Fruit fly (Drosophila melanogaster) whole organism, embryonic: ENCODE data around the gene goe.

Experiments
- Awh ChIP-seq: fragments of 200-800 bp; sonication (Bioruptor generic); IDR thresholded peaks from 2 replicates; pipeline ENCODE4, ENCODE4 v1.3.6; 2022; ENCODE audit warnings: missing biosample characterization, missing genetic modification characterization
- CG10267 ChIP-seq: fragments of 200-800 bp; sonication (Bioruptor generic); optimal IDR thresholded peaks from 2 replicates; lab custom pipeline; 2018; ENCODE audit warnings: missing biosample characterization, mild to moderate bottlenecking, missing genetic modification characterization, moderate library complexity
- CG11696 ChIP-seq: fragments of 200-800 bp; sonication (Bioruptor generic); IDR thresholded peaks from 2 replicates; pipeline ENCODE4 v1.3.6; 2022; ENCODE audit warnings: missing biosample characterization, missing genetic modification characterization
- CG11723 ChIP-seq: fragments of 200-800 bp; sonication (Bioruptor generic); optimal IDR thresholded peaks from 2 replicates; lab custom pipeline; 2017; ENCODE audit warnings: missing biosample characterization, mild to moderate bottlenecking, missing genetic modification characterization
- CG12155 ChIP-seq: fragments of 200-800 bp; sonication (Bioruptor generic); optimal IDR thresholded peaks from 3 replicates; lab custom pipeline; 2016; ENCODE audit warnings: missing biosample characterization, missing genetic modification characterization
- CG13775 ChIP-seq: fragments of 200-800 bp; sonication (Bioruptor generic); optimal IDR thresholded peaks from 3 replicates; lab custom pipeline; 2017; ENCODE audit warnings: missing biosample characterization, mild to moderate bottlenecking, missing genetic modification characterization
- CG14965 ChIP-seq: fragments of 200-800 bp; sonication (Bioruptor generic); optimal IDR thresholded peaks from 2 replicates; lab custom pipeline; 2016; ENCODE audit warnings: missing biosample characterization, missing genetic modification characterization, borderline replicate concordance
- CG15073 ChIP-seq: fragments of 200-800 bp; sonication (Bioruptor generic); optimal IDR thresholded peaks from 2 replicates; lab custom pipeline; 2016; ENCODE audit warnings: missing biosample characterization, missing genetic modification characterization
- CG1602 ChIP-seq: fragments of 200-800 bp; sonication (Bioruptor generic); optimal IDR thresholded peaks from 3 replicates; lab custom pipeline; 2016; ENCODE audit warnings: missing biosample characterization, missing genetic modification characterization
- CG3995 ChIP-seq: fragments of 200-800 bp; sonication (Bioruptor generic); optimal IDR thresholded peaks from 3 replicates; lab custom pipeline; 2016; ENCODE audit warnings: missing biosample characterization, missing genetic modification characterization
- CG4282 ChIP-seq: fragments of 200-800 bp; sonication (Bioruptor generic); optimal IDR thresholded peaks from 2 replicates; lab custom pipeline; 2016; ENCODE audit warnings: missing biosample characterization, missing genetic modification characterization
- CG4707 ChIP-seq: fragments of 200-800 bp; sonication (Bioruptor generic); optimal IDR thresholded peaks from 2 replicates; lab custom pipeline; 2018; ENCODE audit warnings: missing biosample characterization, mild to moderate bottlenecking, missing genetic modification characterization, moderate library complexity
- CG4820 ChIP-seq: fragments of 200-800 bp; sonication (Bioruptor generic); optimal IDR thresholded peaks from 3 replicates; lab custom pipeline; 2016; ENCODE audit warnings: missing biosample characterization, missing genetic modification characterization
- CG5953 ChIP-seq: fragments of 200-800 bp; sonication (Bioruptor generic); IDR thresholded peaks from 2 replicates; pipeline ENCODE4 v1.3.6; 2022; ENCODE audit warnings: missing biosample characterization, missing genetic modification characterization
- CG6683 ChIP-seq: fragments of 200-800 bp; sonication (Bioruptor generic); optimal IDR thresholded peaks from 2 replicates; lab custom pipeline; 2017; ENCODE audit warnings: missing biosample characterization, mild to moderate bottlenecking, missing genetic modification characterization, missing genetic modification reagents
- CG6689 ChIP-seq: fragments of 200-800 bp; sonication (Bioruptor generic); IDR thresholded peaks from 2 replicates; pipeline ENCODE4 v1.3.6; 2022; ENCODE audit warnings: missing biosample characterization, missing genetic modification characterization
- CG6813 ChIP-seq: fragments of 200-800 bp; sonication (Bioruptor generic); optimal IDR thresholded peaks from 2 replicates; lab custom pipeline; 2017; ENCODE audit warnings: missing biosample characterization, missing genetic modification characterization, mild to moderate bottlenecking, moderate library complexity, missing genetic modification reagents
- CTCF ChIP-seq: fragments of 200-800 bp; sonication (Bioruptor generic); optimal IDR thresholded peaks from 2 replicates; lab custom pipeline; 2017; ENCODE audit warnings: missing biosample characterization, mild to moderate bottlenecking, missing genetic modification characterization, moderate library complexity
- Dfd ChIP-seq, 2 experiments: fragments of >200 bp; optimal IDR thresholded peaks; 2 replicates each; lab custom pipeline; 2017; ENCODE audit warnings: missing biosample characterization in 2 of 2, missing genetic modification characterization in 2 of 2
- E2f1 ChIP-seq: fragments of 200-800 bp; sonication (Bioruptor generic); IDR thresholded peaks from 2 replicates; pipeline ENCODE4 v1.3.6; 2022; ENCODE audit warnings: missing biosample characterization, missing genetic modification characterization
- E2f2 ChIP-seq: fragments of 200-800 bp; sonication (Bioruptor generic); IDR thresholded peaks from 2 replicates; pipeline ENCODE4 v1.3.6; 2022; ENCODE audit warnings: missing biosample characterization, missing genetic modification characterization
- HLH3B ChIP-seq: fragments of 200-800 bp; sonication (Bioruptor generic); IDR thresholded peaks from 2 replicates; pipeline ENCODE4 v1.3.6; 2022; ENCODE audit warnings: missing biosample characterization, missing genetic modification characterization
- HmgZ ChIP-seq: fragments of 200-800 bp; sonication (Bioruptor generic); optimal IDR thresholded peaks from 2 replicates; lab custom pipeline; 2018; ENCODE audit warnings: missing biosample characterization, mild to moderate bottlenecking, missing genetic modification characterization
- Hmr ChIP-seq: fragments of 200-800 bp; sonication (Bioruptor generic); optimal IDR thresholded peaks from 3 replicates; lab custom pipeline; 2017; ENCODE audit warnings: mild to moderate bottlenecking, missing biosample characterization, missing genetic modification reagents, missing genetic modification characterization
- Lhr ChIP-seq: fragments of 200-800 bp; sonication (Bioruptor generic); optimal IDR thresholded peaks from 3 replicates; lab custom pipeline; 2017; ENCODE audit warnings: mild to moderate bottlenecking, missing biosample characterization, missing genetic modification reagents, missing genetic modification characterization
- Med ChIP-seq: fragments of 200-800 bp; sonication (Bioruptor generic); peaks from one replicate; lab custom pipeline; 2016; ENCODE audit warnings: missing biosample characterization, missing genetic modification characterization, mild to moderate bottlenecking, inconsistent platforms, moderate library complexity
- NK7.1 ChIP-seq: fragments of 200-800 bp; sonication (Bioruptor generic); optimal IDR thresholded peaks from 3 replicates; lab custom pipeline; 2016; ENCODE audit warnings: missing biosample characterization, missing genetic modification characterization
- Oaz ChIP-seq: fragments of 200-800 bp; sonication (Bioruptor generic); IDR thresholded peaks from 2 replicates; pipeline ENCODE4 v1.3.6; 2022; ENCODE audit warnings: missing biosample characterization, missing genetic modification characterization
- Sox100B ChIP-seq: fragments of 200-800 bp; sonication (Bioruptor generic); optimal IDR thresholded peaks from 3 replicates; lab custom pipeline; 2018; ENCODE audit warnings: missing biosample characterization, mild to moderate bottlenecking, missing genetic modification characterization
- Sry-δ ChIP-seq: fragments of 200-800 bp; sonication (Bioruptor generic); optimal IDR thresholded peaks from 2 replicates; lab custom pipeline; 2016; ENCODE audit warnings: missing biosample characterization, missing genetic modification characterization
- YL-1 ChIP-seq: fragments of 200-800 bp; sonication (Bioruptor generic); optimal IDR thresholded peaks from 3 replicates; lab custom pipeline; 2017; ENCODE audit warnings: missing biosample characterization, mild to moderate bottlenecking, missing genetic modification characterization
- bbx ChIP-seq: fragments of 200-800 bp; sonication (Bioruptor generic); IDR thresholded peaks from 2 replicates; pipeline ENCODE4 v1.3.6; 2022; ENCODE audit warnings: missing biosample characterization, missing genetic modification characterization; ENCODE audit not compliant: partially characterized antibody
- cas ChIP-seq: fragments of 200-800 bp; sonication (Bioruptor generic); IDR thresholded peaks from 2 replicates; pipeline ENCODE4 v1.3.6; 2022; ENCODE audit warnings: missing biosample characterization, missing genetic modification characterization
- chm ChIP-seq: fragments of 200-800 bp; sonication (Bioruptor generic); IDR thresholded peaks from 2 replicates; pipeline ENCODE4 v1.3.6; 2022; ENCODE audit warnings: missing biosample characterization, missing genetic modification characterization
- crp ChIP-seq, 2 experiments: fragments of 200-800 bp; sonication (Bioruptor generic); optimal IDR thresholded peaks; 2 replicates in 1 of 2; 3 replicates in 1 of 2; lab custom pipeline; 2017; ENCODE audit warnings: missing biosample characterization in 2 of 2, missing genetic modification characterization in 2 of 2, mild to moderate bottlenecking in 1 of 2, moderate library complexity in 1 of 2
- dpn ChIP-seq, 2 experiments: fragments of 200-800 bp; sonication (Bioruptor generic); optimal IDR thresholded peaks; 3 replicates each; lab custom pipeline; 2016; ENCODE audit warnings: missing biosample characterization in 2 of 2, missing genetic modification characterization in 2 of 2
- emc ChIP-seq: fragments of 200-800 bp; sonication (Bioruptor generic); optimal IDR thresholded peaks from 2 replicates; lab custom pipeline; 2016; ENCODE audit warnings: missing biosample characterization, missing genetic modification characterization
- ewg ChIP-seq: fragments of 200-800 bp; sonication (Bioruptor generic); optimal IDR thresholded peaks from 3 replicates; lab custom pipeline; 2017; ENCODE audit warnings: mild to moderate bottlenecking, missing biosample characterization, missing genetic modification reagents, missing genetic modification characterization
- fd64A ChIP-seq: fragments of 200-800 bp; sonication (Bioruptor generic); optimal IDR thresholded peaks from 3 replicates; lab custom pipeline; 2018; ENCODE audit warnings: missing biosample characterization, mild to moderate bottlenecking, missing genetic modification characterization
- fu2 ChIP-seq: fragments of 200-800 bp; sonication (Bioruptor generic); optimal IDR thresholded peaks from 2 replicates; lab custom pipeline; 2016; ENCODE audit warnings: missing biosample characterization, missing genetic modification characterization
- hkb ChIP-seq, 2 experiments: fragments of 200-800 bp in 1 of 2; fragments of >200 bp in 1 of 2; sonication (Bioruptor generic) in 1 of 2; IDR thresholded peaks in 1 of 2; optimal IDR thresholded peaks in 1 of 2; 2 replicates each; pipeline versions ENCODE4 v1.3.6 to Lab custom; 2017 to 2022; ENCODE audit warnings: missing biosample characterization in 1 of 2, missing genetic modification characterization in 1 of 2
- hth ChIP-seq: fragments of >200 bp; optimal IDR thresholded peaks from 2 replicates; lab custom pipeline; 2017; ENCODE audit warnings: inconsistent platforms
- knrl ChIP-seq: fragments of 200-800 bp; sonication (Bioruptor generic); IDR thresholded peaks from 3 replicates; pipeline ENCODE4 v1.3.6; 2022; ENCODE audit warnings: missing biosample characterization, missing genetic modification characterization; ENCODE audit not compliant: partially characterized antibody
- pan ChIP-seq, 4 experiments: fragments of >200 bp in 3 of 4; fragments of 200-800 bp in 1 of 4; sonication (Bioruptor generic) in 1 of 4; optimal IDR thresholded peaks in 3 of 4; IDR thresholded peaks in 1 of 4; 2 replicates each; pipeline versions ENCODE4 v1.3.6 to Lab custom; 2017 to 2022; ENCODE audit warnings: missing biosample characterization in 2 of 4, missing genetic modification characterization in 2 of 4, mixed read lengths in 1 of 4
- sd ChIP-seq: fragments of 200-800 bp; sonication (Bioruptor generic); optimal IDR thresholded peaks from 3 replicates; lab custom pipeline; 2018; ENCODE audit warnings: missing biosample characterization, mild to moderate bottlenecking, missing genetic modification characterization, moderate library complexity
- sim ChIP-seq: fragments of 200-800 bp; sonication (Bioruptor generic); IDR thresholded peaks from 2 replicates; pipeline ENCODE4 v1.3.6; 2022; ENCODE audit warnings: missing biosample characterization, missing genetic modification characterization
- sqz ChIP-seq: fragments of 200-800 bp; sonication (Bioruptor generic); optimal IDR thresholded peaks from 3 replicates; lab custom pipeline; 2018; ENCODE audit warnings: missing biosample characterization, mild to moderate bottlenecking, missing genetic modification characterization
- stc ChIP-seq: fragments of 200-800 bp; sonication (Bioruptor generic); IDR thresholded peaks from 2 replicates; pipeline ENCODE4 v1.3.6; 2022; ENCODE audit warnings: missing biosample characterization, missing genetic modification characterization
- tup ChIP-seq: fragments of 200-800 bp; sonication (Bioruptor generic); optimal IDR thresholded peaks from 2 replicates; lab custom pipeline; 2016; ENCODE audit warnings: missing biosample characterization, mild to moderate bottlenecking, missing genetic modification characterization, moderate library complexity
- vnd ChIP-seq: fragments of 200-800 bp; sonication (Bioruptor generic); IDR thresholded peaks from 3 replicates; pipeline ENCODE4 v1.3.6; 2022; ENCODE audit warnings: missing biosample characterization, missing genetic modification characterization; ENCODE audit not compliant: partially characterized antibody
- vvl ChIP-seq: fragments of 200-800 bp; sonication (Bioruptor generic); IDR thresholded peaks from 2 replicates; pipeline ENCODE4 v1.3.6; 2022; ENCODE audit warnings: missing biosample characterization, missing genetic modification characterization

The goe gene

DNA sequence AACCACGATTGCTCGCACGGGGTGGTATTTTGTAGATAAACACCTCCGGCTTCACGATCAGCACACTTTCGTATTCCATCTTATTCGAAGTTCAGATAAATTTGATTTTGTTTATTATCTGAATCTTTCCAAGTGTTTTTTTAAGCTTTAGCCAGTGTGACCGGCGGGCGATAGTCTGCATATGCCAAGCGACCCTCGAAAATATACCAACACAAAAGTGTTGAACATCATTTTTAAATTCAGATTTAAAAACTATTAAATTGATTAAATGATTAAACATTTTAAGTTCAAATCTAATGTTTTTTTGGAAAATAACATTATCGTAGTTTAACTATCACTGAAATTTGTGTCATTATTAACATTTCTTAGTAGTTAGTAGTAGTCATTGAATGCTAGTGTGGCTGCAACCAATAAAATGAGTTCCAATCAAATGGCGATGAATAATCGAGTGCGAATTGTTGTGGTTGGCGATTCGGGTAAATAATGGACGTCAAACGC, 48.9 kb upstream of the goe start, which contains the start of the genes CG9132 and CG4789 (continued):
- 0 out of 3 replicates have a peak, but pooled peaks have one; percentile 31 for TF ChIP-seq knrl (GFP tag; lab: Robert Waterston, UW)
- TF ChIP-seq emc (GFP tag; lab: Kevin White, UChicago), result no peak
- no peak for TF ChIP-seq Awh (GFP tag; lab: Robert Waterston, UW)
- no peak for TF ChIP-seq CTCF
- TF ChIP-seq CG4820 (GFP tag; lab: Kevin White, UChicago), result no peak
- no peak for TF ChIP-seq CG14965 (GFP tag; lab: Kevin White, UChicago)
- TF ChIP-seq NK7.1 (GFP tag; lab: Kevin White, UChicago), result no peak
- no peak for TF ChIP-seq CG6813 (GFP tag; lab: Kevin White, UChicago)
- TF ChIP-seq CG6683 (GFP tag; lab: Kevin White, UChicago), result no peak
- no peak for TF ChIP-seq bbx (GFP tag; lab: Robert Waterston, UW)
- no peak for TF ChIP-seq CG11696 (GFP tag; lab: Robert Waterston, UW)
- TF ChIP-seq crp (GFP tag; optimal IDR thresholded peaks at IDR 0.05; lab: Kevin White, UChicago), result no peak
- no peak for TF ChIP-seq CG3995 (GFP tag; lab: Kevin White, UChicago)
- no peak for TF ChIP-seq Oaz (GFP tag; lab: Robert Waterston, UW)
- TF ChIP-seq Lhr (GFP tag; lab: Kevin White, UChicago), result no peak
- no peak for TF ChIP-seq sim
- no peak for TF ChIP-seq hkb (optimal IDR thresholded peaks at IDR 0.05; lab: Kevin White, UChicago)
- no peak for TF ChIP-seq hkb (GFP tag; IDR thresholded peaks at IDR 0.05; lab: Robert Waterston, UW)
- no peak for TF ChIP-seq CG4282 (GFP tag; lab: Kevin White, UChicago)
- TF ChIP-seq CG4707 (GFP tag; lab: Kevin White, UChicago), result no peak
- no peak for TF ChIP-seq CG15073 (GFP tag; lab: Kevin White, UChicago)
- TF ChIP-seq hth (lab: Kevin White, UChicago), result no peak
- TF ChIP-seq CG1602 (GFP tag; lab: Kevin White, UChicago), result no peak
- no peak for TF ChIP-seq vvl (GFP tag; lab: Robert Waterston, UW)
- no peak for TF ChIP-seq chm (GFP tag; lab: Robert Waterston, UW)
- TF ChIP-seq tup (GFP tag; lab: Kevin White, UChicago), result no peak
- peak; percentile 16 for TF ChIP-seq YL-1 (GFP tag; lab: Kevin White, UChicago)
- no peak for TF ChIP-seq dpn (GFP tag; optimal IDR thresholded peaks at IDR 0.05; lab: Kevin White, UChicago)
- no peak for TF ChIP-seq vnd
- TF ChIP-seq CG5953, result no peak
- TF ChIP-seq stc, result no peak
- TF ChIP-seq sqz (GFP tag; lab: Kevin White, UChicago), result no peak
- peak; percentile 8 for TF ChIP-seq Sry-δ (GFP tag; lab: Kevin White, UChicago)
- TF ChIP-seq E2f1 (GFP tag; lab: Robert Waterston, UW), result no peak
- no peak for TF ChIP-seq CG12155
- no peak for TF ChIP-seq fd64A
- TF ChIP-seq HmgZ (tag; lab: Kevin White, UChicago), result no peak
- no peak for TF ChIP-seq fu2 (GFP tag; lab: Kevin White, UChicago)
- TF ChIP-seq, all 482 proteins: peak for 25

dm6 chrX:16799914-16800313, 48.2 kb upstream of the goe start:
- no peak for TF ChIP-seq ewg (GFP tag; lab: Kevin White, UChicago)
- TF ChIP-seq Dfd (GFP tag; optimal IDR thresholded peaks at IDR 0.05; lab: Kevin White, UChicago), result no peak
- no peak for TF ChIP-seq CG11723 (GFP tag; lab: Kevin White, UChicago)
- TF ChIP-seq HLH3B (GFP tag; lab: Robert Waterston, UW), result 0 out of 2 replicates have a peak, but pooled peaks have one; percentile 19
- TF ChIP-seq sd, result peak; percentile 14
- TF ChIP-seq CG13775 (GFP tag; lab: Kevin White, UChicago), result no peak
- TF ChIP-seq Med (GFP tag; lab: Kevin White, UChicago), result peak; percentile 60
- no peak for TF ChIP-seq E2f2 (GFP tag; lab: Robert Waterston, UW)
- no peak for TF ChIP-seq pan (optimal IDR thresholded peaks at IDR 0.05; lab: Kevin White, UChicago)
- peak in 1 of 2 experiments; percentile 17 for TF ChIP-seq pan (GFP tag; optimal IDR thresholded peaks at IDR 0.05 in 1 of 2, IDR thresholded peaks at IDR 0.05 in 1 of 2)
- no peak for TF ChIP-seq Sox100B (GFP tag; lab: Kevin White, UChicago)
- TF ChIP-seq CG6689 (GFP tag; lab: Robert Waterston, UW), result 0 out of 2 replicates have a peak, but pooled peaks have one; percentile 9
- no peak for TF ChIP-seq cas
- no peak for TF ChIP-seq CG10267
- TF ChIP-seq Hmr, result no peak
- TF ChIP-seq CG3995 (GFP tag; lab: Kevin White, UChicago), result peak; percentile 20
